Worm (Caenorhabditis elegans) whole organism, L4/young adult: ENCODE data around the gene srt-33.
"Not testable (repeated sequence)": the region's sequence is repeated elsewhere in the genome, so short reads cannot be mapped to it uniquely, and the experiment has no call there.

ENCODE experiments used
- W03F9.2 ChIP-seq: fragments of 150-350 bp; optimal IDR thresholded peaks from 2 replicates; lab custom pipeline; 2014; ENCODE audit warnings: missing biosample characterization, missing genetic modification characterization
- dao-5 ChIP-seq: sonication (generic microtip); optimal IDR thresholded peaks from 2 replicates; lab custom pipeline; 2016; ENCODE audit warnings: missing genotype, missing genetic modification characterization, moderate library complexity, missing compliant biosample characterization
- him-1 ChIP-seq: sonication (generic microtip); optimal IDR thresholded peaks from 2 replicates; lab custom pipeline; 2016; ENCODE audit warnings: missing genotype, missing genetic modification reagents, missing genetic modification characterization, missing compliant biosample characterization

srt-33 gene

DNA sequence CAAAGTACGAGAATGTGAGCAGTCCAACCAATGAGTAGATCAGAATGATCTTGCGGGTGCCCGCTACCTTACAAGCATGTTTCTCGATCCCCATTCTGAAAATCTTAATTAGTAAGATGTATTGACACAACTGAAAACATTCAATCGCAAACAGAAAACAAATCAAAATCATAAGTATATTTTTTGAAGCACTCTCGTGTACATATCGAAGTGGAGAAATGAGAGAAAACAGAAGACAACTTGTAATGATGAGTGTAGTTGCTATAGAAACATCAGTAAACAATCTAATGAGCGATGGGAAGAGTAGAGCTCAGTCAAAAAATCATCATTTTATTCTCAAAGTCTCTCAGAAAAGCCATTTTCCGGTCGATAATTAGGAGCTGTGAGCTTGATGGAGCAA is 33.0 kb upstream of the srt-33 start, which contains the start of gene F14D7.8:
Gene F14D7.8, minus strand, starts transcription at position 101 of the 400 bp plus-strand sequence.
- no peak for TF ChIP-seq dao-5 (tag; lab: Kevin White, UChicago)
- TF ChIP-seq him-1, result no peak
- TF ChIP-seq W03F9.2 (tag; lab: Kevin White, UChicago), result no peak

DNA sequence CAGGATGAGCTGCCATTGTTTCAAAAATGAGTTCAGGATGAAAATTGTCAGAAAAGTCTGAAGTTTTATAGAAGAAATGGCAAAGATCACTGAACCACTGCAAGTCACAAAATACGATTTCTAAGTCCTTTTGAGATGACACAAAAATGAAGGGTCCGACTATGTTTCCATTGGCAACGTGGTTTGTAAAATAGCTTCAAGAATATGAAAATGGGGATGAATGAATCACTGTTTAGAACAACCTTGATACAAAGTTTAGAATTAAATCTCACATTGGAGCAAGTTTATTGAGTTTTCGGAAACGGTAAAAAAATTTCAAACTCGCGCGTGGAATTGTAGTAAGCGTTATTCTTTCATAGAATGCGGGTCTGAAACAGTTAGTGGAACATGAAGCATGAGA is 31.4 kb upstream of the srt-33 start, which contains the start of gene ddn-3:
Gene ddn-3, minus strand, starts transcription at position 101 of the 400 bp plus-strand sequence.
- TF ChIP-seq him-1, result no peak
- no peak for TF ChIP-seq W03F9.2 (tag; lab: Kevin White, UChicago)
- no peak for TF ChIP-seq dao-5 (tag; lab: Kevin White, UChicago)

DNA sequence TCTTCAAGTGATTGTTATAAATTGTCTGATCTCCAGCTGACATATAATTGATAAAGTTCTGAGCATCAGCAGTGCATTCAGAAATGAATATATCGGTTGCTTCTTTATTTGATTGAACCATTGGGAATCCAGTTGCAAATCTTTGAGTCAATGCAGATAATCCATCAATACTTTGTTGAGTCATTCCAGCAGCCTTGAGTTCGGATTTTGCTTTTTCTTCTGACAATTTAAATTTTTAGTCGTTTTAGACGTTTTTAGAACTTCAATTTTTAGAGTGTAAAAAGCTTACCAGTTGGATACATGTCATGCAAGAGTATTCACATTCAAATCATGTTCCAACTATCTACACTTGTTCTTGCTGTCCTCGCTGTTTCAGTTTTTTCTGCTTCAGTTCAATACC is 30.0 kb upstream of the srt-33 start, which contains the start of gene F14D7.14:
Gene F14D7.14, plus strand, starts transcription at position 301 of the 400 bp plus-strand sequence.
- TF ChIP-seq W03F9.2 (tag; lab: Kevin White, UChicago); him-1; dao-5 (tag; lab: Kevin White, UChicago): not testable (repeated sequence)

DNA sequence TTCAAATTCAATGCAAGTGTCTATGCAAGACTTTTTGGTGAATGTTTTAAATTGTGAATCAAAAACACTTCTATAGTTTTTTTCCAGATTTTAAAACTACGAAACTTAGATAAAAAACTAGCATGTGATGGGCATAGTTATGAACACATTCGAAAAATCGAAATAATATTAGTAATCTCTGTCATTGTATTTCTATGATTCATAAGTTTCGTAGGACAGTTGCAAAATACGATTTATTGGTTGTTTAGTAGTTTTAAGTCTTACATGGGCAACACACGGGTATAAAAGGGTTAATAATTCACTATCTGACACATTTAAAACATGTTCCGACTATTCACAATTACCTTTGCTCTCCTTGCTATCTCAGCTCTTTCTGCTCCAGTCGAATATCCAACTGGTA is 28.5 kb upstream of the srt-33 start, which contains the start of gene spig-5:
Gene spig-5, plus strand, starts transcription at position 301 of the 400 bp plus-strand sequence.
- not testable (repeated sequence) for TF ChIP-seq W03F9.2 (tag; lab: Kevin White, UChicago); dao-5 (tag; lab: Kevin White, UChicago); him-1

DNA sequence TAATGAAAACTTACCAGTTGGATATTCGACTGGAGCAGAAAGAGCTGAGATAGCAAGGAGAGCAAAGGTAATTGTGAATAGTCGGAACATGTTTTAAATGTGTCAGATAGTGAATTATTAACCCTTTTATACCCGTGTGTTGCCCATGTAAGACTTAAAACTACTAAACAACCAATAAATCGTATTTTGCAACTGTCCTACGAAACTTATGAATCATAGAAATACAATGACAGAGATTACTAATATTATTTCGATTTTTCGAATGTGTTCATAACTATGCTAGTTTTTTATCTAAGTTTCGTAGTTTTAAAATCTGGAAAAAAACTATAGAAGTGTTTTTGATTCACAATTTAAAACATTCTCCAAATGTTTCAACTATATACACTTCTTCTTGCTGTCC is 27.1 kb upstream of the srt-33 start, which contains the start of gene spig-4:
Gene spig-4, minus strand, starts transcription at position 101 of the 400 bp plus-strand sequence.
- TF ChIP-seq dao-5 (tag; lab: Kevin White, UChicago); W03F9.2 (tag; lab: Kevin White, UChicago); him-1: not testable (repeated sequence)

DNA sequence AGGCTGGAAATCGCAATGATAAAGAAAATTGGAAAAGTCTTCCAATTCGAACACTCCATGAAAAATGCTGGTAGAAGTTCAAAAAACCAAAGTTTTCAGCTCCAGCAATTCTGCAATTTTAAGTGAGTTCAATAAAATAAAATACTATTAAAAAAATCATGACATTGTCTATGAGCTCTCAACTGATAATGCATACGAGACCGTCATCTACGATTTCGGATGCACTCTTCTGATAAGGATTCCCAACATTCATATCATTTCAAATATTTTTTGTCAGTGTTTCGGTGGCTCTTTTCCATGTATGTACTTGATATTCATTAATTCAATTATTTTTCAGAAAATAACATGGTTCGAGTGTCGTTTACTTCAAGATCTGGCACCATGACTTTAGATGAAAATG is 21.4 kb upstream of the srt-33 start, which contains the start of gene F14D7.6:
Gene F14D7.6, plus strand, starts transcription at position 338 of the 400 bp plus-strand sequence.
- TF ChIP-seq him-1 (no peak), dao-5 (tag; lab: Kevin White, UChicago) (no peak), W03F9.2 (tag; lab: Kevin White, UChicago) (no peak)

DNA sequence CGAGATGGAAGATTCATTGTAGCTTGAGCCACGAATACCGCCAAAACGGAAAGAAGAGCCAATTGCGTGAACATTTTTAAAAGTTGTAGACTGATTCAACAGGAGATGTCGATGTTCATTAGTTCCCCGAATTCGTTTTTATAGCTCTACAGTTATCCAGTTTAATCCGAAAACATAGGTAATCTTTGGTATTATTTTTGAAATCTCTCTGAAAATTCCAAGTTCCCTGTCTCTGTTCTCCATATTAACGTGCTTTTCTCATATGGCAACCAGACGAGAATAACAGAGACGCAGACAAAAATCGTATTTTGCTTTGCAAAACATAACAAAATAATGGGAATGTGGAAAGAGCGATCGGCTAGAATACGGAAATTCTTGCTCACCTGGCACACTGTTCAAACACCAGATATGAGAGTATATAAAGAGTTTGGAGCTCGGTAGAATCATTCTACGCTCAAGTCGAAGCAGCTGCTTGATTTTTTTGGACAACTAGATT is 19.9 kb upstream of the srt-33 start, which contains the start of the genes spig-3 and F14D7.12:
Gene spig-3, minus strand, starts transcription at position 101 of the 496 bp plus-strand sequence.
Gene F14D7.12, plus strand, starts transcription at position 446 of the 496 bp plus-strand sequence.
- TF ChIP-seq him-1, result no peak
- no peak for TF ChIP-seq W03F9.2 (tag; lab: Kevin White, UChicago)
- no peak for TF ChIP-seq dao-5 (tag; lab: Kevin White, UChicago)

DNA sequence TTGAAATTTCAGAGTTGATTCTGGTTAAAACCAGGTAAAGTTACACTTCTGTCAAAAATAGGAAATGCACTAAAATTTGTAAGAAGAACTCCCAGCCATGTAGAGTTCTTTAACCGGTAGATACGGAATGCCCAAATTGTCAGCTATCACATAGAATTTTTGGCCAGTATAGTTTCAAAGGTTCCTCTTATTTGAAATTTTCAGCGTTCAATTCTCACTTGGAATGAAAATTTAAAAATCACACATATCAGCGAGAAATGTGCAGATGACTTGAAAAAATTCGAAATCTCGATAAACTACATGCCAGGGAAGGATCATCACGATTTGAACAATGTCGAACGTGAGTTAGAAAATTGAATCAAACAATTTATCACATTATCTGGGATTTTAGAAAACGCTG is 16.8 kb upstream of the srt-33 start, which contains the start of gene F14D7.3:
Gene F14D7.3, plus strand, starts transcription at position 301 of the 400 bp plus-strand sequence.
- TF ChIP-seq W03F9.2 (tag; lab: Kevin White, UChicago), result no peak
- no peak for TF ChIP-seq dao-5 (tag; lab: Kevin White, UChicago)
- no peak for TF ChIP-seq him-1

DNA sequence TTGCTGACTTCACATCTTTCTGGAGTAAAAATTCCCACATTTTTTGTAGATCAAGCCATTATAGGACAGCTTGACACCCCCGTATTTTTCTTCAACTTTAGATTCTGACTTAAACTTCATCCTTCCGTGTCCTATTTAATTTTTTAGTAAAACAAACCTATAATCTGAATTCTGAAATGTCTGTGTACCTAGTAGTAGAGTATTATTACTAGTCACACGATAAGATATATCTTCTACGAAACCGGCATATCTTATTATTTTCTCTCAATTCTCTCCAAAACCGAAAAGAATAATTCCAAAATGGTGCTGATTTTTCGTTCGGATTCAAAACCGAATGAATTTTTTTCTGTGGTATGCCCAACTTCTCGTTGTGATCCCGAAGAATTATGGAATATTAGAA is 14.7 kb upstream of the srt-33 start, which contains the start of gene F14D7.9:
Gene F14D7.9, plus strand, starts transcription at position 301 of the 400 bp plus-strand sequence.
- no peak for TF ChIP-seq W03F9.2 (tag; lab: Kevin White, UChicago)
- TF ChIP-seq him-1, result no peak
- TF ChIP-seq dao-5 (tag; lab: Kevin White, UChicago), result no peak

DNA sequence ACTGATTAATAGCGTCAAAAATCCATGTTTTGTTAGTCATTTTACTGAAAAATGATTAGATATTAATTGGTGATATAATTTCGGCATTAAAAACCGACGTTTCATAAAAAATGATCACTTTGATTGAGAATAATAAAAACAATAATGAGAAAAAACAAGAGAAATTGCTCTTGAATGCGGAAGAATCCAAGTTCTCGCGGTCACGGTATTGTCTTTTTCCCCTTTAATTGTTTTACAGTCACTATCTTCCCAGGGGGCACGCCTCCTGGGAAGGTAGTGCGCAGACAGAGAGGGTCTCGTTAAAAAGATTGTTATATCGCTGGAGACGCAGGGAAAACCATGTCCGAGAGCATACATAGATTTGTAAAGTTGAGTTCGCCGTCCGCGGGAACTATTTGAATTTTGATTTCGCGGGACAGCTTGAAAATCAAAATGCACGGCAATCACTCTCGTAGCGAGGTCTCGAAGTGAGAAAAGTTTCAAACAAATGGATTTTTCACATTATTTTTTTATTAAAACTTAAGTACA is 14.1 kb upstream of the srt-33 start, which contains the start of gene F14D7.2:
Gene F14D7.2, minus strand, starts transcription at position 51 of the 528 bp plus-strand sequence.
- TF ChIP-seq W03F9.2 (tag; lab: Kevin White, UChicago) (no peak), him-1 (no peak), dao-5 (tag; lab: Kevin White, UChicago) (no peak)

DNA sequence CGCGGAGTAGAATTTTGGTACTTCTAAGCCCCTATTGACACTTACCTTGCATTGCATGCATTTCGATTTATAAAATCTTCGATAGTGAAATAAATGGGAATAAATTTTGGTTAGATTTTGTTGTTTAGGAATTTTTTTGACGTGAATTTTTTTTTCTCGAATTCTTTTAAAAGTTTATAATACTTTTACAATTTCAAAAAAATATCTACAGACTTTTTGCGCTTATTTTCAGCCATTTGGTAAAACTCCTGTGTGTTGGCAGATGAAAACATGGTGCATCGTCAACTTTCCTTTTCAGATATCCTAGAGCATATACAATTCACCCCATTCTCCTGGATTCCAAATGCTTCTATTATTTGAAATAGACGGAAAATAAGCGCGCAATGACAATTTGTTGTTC is 11.0 kb upstream of the srt-33 start, which contains the start of gene F14D7.18:
Gene F14D7.18, minus strand, starts transcription at position 101 of the 400 bp plus-strand sequence.
- no peak for TF ChIP-seq him-1

DNA sequence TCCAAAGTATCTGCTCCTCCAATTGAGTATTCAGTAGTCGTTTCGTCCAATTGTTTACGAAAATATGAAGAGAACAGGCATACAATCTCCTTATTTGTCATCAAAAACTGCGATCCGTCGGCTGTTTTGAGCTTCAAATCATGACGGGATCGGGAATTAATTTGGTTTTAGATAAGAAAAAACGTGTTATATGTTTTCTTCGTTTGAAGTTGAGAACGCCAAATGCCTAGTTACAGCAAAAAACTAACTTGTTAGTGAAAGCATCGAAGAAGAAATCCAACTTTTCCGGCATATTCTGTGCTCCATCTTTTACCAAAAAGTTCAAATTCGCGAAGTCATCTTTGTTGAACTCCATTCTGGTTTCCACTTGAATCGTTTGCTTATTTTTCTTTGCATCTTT is 9.7 kb upstream of the srt-33 start, which contains the start of gene F14D7.1:
Gene F14D7.1, minus strand, starts transcription at position 101 of the 400 bp plus-strand sequence.
- TF ChIP-seq W03F9.2 (tag; lab: Kevin White, UChicago), result no peak
- TF ChIP-seq him-1, result no peak
- no peak for TF ChIP-seq dao-5 (tag; lab: Kevin White, UChicago)

DNA sequence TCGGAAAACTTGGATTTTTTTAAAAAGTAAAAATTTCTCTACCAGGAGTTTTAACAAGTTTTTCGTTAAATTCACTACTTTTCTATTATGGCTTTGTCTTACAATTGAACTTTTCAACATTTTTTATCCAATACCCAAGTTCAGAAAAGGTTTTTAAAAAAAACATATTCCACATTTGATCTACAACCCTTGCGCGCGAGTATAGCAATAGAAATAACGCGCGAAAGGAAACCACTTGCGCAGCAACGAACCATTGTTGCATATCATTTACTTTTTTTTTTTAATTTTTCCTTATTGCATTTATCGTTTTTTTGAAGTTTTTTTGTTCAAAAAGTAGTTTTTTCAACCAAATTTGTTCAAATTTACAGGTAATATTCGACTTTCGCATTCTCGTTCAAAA is 6.1 kb upstream of the srt-33 start, which contains the start of gene F40G12.11:
Gene F40G12.11, plus strand, starts transcription at position 369 of the 400 bp plus-strand sequence.
- TF ChIP-seq W03F9.2 (tag; lab: Kevin White, UChicago), result no peak
- TF ChIP-seq dao-5 (tag; lab: Kevin White, UChicago), result no peak
- no peak for TF ChIP-seq him-1

DNA sequence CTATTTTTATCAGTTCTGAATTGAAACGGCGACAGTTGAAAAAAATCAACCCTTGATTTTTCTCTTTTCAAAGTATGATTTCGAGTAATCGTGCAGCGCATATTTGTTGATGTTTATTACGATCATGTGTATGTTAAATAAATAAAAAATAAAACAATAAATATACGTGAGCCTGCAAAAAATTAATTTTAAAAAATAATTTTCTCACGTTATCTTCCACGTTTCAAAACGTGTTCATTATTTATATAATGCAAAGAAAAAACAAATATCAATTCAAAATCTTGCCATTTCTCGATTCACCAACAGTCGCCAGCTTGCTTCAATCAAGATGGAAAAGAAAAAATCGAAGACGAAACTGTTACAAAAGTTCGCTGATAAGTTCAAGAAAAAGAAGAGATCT is 3.6 kb upstream of the srt-33 start, which contains the start of gene F40G12.10:
Gene F40G12.10, plus strand, starts transcription at position 301 of the 400 bp plus-strand sequence.
- TF ChIP-seq him-1, result no peak
- no peak for TF ChIP-seq dao-5 (tag; lab: Kevin White, UChicago)
- no peak for TF ChIP-seq W03F9.2 (tag; lab: Kevin White, UChicago)
